Worm (Caenorhabditis elegans): ENCODE measurements around the gene rabs-5.

The rabs-5 gene

ce11 chrIV:8107502-8107901, at the start of gene rabs-5:
Gene rabs-5 (minus strand): TSS chrIV:8107602.
- no peak for TF ChIP-seq unc-62 (GFP tag; optimal IDR thresholded peaks at IDR 0.05)

ce11 chrIV:8157161-8157560, 49.8 kb upstream of the rabs-5 start, which contains the start of gene B0218.5:
Gene B0218.5 (minus strand): TSS chrIV:8157261.
- no peak for TF ChIP-seq unc-62 (GFP tag; optimal IDR thresholded peaks at IDR 0.05)

ce11 chrIV:8154966-8155365, 47.6 kb upstream of the rabs-5 start:
- TF ChIP-seq unc-62 (GFP tag; optimal IDR thresholded peaks at IDR 0.05) = no peak

ce11 chrIV:8153163-8153562, 45.8 kb upstream of the rabs-5 start:
- no peak for TF ChIP-seq unc-62 (GFP tag; optimal IDR thresholded peaks at IDR 0.05)

ce11 chrIV:8152688-8153087, 45.3 kb upstream of the rabs-5 start:
- no peak for TF ChIP-seq unc-62 (GFP tag; optimal IDR thresholded peaks at IDR 0.05)

ce11 chrIV:8152145-8152544, 44.7 kb upstream of the rabs-5 start, which contains the start of gene faah-2:
Gene faah-2 (plus strand): TSS chrIV:8152445.
- no peak for TF ChIP-seq unc-62 (GFP tag; optimal IDR thresholded peaks at IDR 0.05)

- TF ChIP-seq unc-62 (GFP tag; optimal IDR thresholded peaks at IDR 0.05) = no peak
Measured at ce11 chrIV:8151721-8152120, 44.3 kb upstream of the rabs-5 start.

ce11 chrIV:8148494-8148893, 41.1 kb upstream of the rabs-5 start, which contains the start of gene pmk-1:
Gene pmk-1 (plus strand): TSS chrIV:8148794.
- TF ChIP-seq unc-62 (GFP tag; optimal IDR thresholded peaks at IDR 0.05) = no peak

- TF ChIP-seq unc-62 (GFP tag; optimal IDR thresholded peaks at IDR 0.05) = no peak
Measured at ce11 chrIV:8146283-8146682, 38.9 kb upstream of the rabs-5 start.

ce11 chrIV:8144341-8144740, 36.9 kb upstream of the rabs-5 start:
- TF ChIP-seq unc-62 (GFP tag; optimal IDR thresholded peaks at IDR 0.05) = no peak

- no peak for TF ChIP-seq unc-62 (GFP tag; optimal IDR thresholded peaks at IDR 0.05)
Measured at ce11 chrIV:8142735-8143550, 35.5 kb upstream of the rabs-5 start, which contains the start of gene pmk-2. Gene pmk-2 (plus strand): TSS chrIV:8143500.

ce11 chrIV:8138984-8139383, 31.6 kb upstream of the rabs-5 start, which contains the start of gene pmk-3:
Gene pmk-3 (plus strand): TSS chrIV:8139219.
- no peak for TF ChIP-seq unc-62 (GFP tag; optimal IDR thresholded peaks at IDR 0.05)

ce11 chrIV:8136548-8136947, 29.1 kb upstream of the rabs-5 start:
- no peak for TF ChIP-seq unc-62 (GFP tag; optimal IDR thresholded peaks at IDR 0.05)

ce11 chrIV:8136005-8136512, 28.7 kb upstream of the rabs-5 start, which contains the start of the genes isp-1 and islo-1:
Gene isp-1 (minus strand): TSS chrIV:8136055.
Gene islo-1 (plus strand): TSS chrIV:8136389.
- no peak for TF ChIP-seq unc-62 (GFP tag; optimal IDR thresholded peaks at IDR 0.05)

ce11 chrIV:8133536-8133935, 26.1 kb upstream of the rabs-5 start, which contains the start of gene sph-1:
Gene sph-1 (minus strand): TSS chrIV:8133558.
- no peak for TF ChIP-seq unc-62 (GFP tag; optimal IDR thresholded peaks at IDR 0.05)

ce11 chrIV:8130131-8130611, 22.8 kb upstream of the rabs-5 start, which contains the start of the genes ndub-11 and moc-3:
Gene ndub-11 (minus strand): TSS chrIV:8130231.
Gene moc-3 (plus strand): TSS chrIV:8130561.
- TF ChIP-seq unc-62 (GFP tag; optimal IDR thresholded peaks at IDR 0.05) = no peak

- TF ChIP-seq unc-62 (GFP tag; optimal IDR thresholded peaks at IDR 0.05) = no peak
Measured at ce11 chrIV:8127430-8127829, 20.0 kb upstream of the rabs-5 start.
